Fruit fly (Drosophila melanogaster) whole organism, prepupa: ENCODE data around the gene Ugt36A1.

Source experiments
- Blimp-1 ChIP-seq: fragments of 200-800 bp; sonication (Bioruptor generic); optimal IDR thresholded peaks from 3 replicates; lab custom pipeline; 2017; ENCODE audit warnings: missing biosample characterization, missing genetic modification characterization, mild to moderate bottlenecking, moderate library complexity, missing genetic modification reagents
- CG4318 ChIP-seq: fragments of 200-800 bp; sonication (Bioruptor generic); optimal IDR thresholded peaks from 3 replicates; lab custom pipeline; 2017; ENCODE audit warnings: missing biosample characterization, mild to moderate bottlenecking, missing genetic modification characterization
- CG6854 ChIP-seq: fragments of 200-800 bp; sonication (Bioruptor generic); optimal IDR thresholded peaks from 2 replicates; lab custom pipeline; 2017; ENCODE audit warnings: missing biosample characterization, mild to moderate bottlenecking, missing genetic modification characterization
- CG8119 ChIP-seq: fragments of 200-800 bp; sonication (Bioruptor generic); IDR thresholded peaks from 3 replicates; pipeline ENCODE4 v1.3.6; 2022; ENCODE audit warnings: missing biosample characterization, missing genetic modification characterization
- Eip93F ChIP-seq: fragments of 200-800 bp; sonication (Bioruptor generic); optimal IDR thresholded peaks from 2 replicates; lab custom pipeline; 2016; ENCODE audit warnings: missing biosample characterization, mild to moderate bottlenecking, missing genetic modification characterization
- Gug ChIP-seq: fragments of 200-800 bp; sonication (Bioruptor generic); IDR thresholded peaks from 2 replicates; pipeline ENCODE4 v1.3.6; 2022; ENCODE audit warnings: missing biosample characterization, missing genetic modification characterization
- cyc ChIP-seq: fragments of 200-800 bp; sonication (Bioruptor generic); optimal IDR thresholded peaks from 3 replicates; lab custom pipeline; 2016; ENCODE audit warnings: missing biosample characterization, missing genetic modification characterization
- salr ChIP-seq, 2 experiments: fragments of 200-800 bp; sonication (Bioruptor generic); optimal IDR thresholded peaks; 3 replicates each; lab custom pipeline; 2016 to 2018; ENCODE audit warnings: missing biosample characterization in 2 of 2, missing genetic modification characterization in 2 of 2, mild to moderate bottlenecking in 1 of 2

DNA sequence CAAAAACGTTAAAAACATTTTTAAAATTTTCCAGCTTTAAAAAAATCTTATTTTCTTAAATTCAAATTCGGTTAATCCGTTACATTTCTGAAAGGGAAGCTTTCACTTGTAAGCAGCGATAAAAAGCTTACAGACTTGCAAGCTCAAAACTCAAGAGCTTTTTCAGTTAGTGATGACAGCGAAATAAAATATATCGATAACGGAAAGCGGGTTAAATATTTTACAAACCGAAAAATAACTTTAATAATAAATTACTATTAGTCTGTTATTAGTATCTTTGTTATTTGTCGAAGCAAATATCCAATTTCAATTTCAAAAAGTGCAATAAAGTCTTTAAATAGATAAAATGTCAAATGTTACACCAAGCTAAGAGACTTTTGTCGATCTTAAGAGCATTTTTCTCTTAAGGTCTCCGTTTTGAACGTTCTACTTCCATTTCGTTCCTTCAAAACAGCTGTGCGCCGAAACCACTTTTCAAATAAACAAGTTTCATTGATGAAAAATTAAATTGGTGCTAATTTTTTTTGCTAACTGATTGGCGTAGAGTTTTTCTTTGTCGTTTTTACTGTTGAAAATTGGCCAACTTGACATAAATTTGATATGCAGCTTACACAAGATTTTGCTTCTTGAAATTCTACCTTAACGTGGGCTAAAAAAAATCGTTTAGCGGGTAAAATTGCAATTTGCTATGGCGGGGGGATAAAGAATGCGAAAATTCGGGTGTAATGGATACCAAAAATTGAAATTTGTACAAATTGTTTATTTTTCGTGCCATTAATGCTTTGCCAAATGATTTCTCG, 29.5 kb downstream of the Ugt36A1 start:
- TF ChIP-seq CG4318 (GFP tag; lab: Kevin White, UChicago): no peak
- no peak for TF ChIP-seq CG6854 (GFP tag; lab: Kevin White, UChicago)
- no peak for TF ChIP-seq Gug (GFP tag; lab: Robert Waterston, UW)
- no peak for TF ChIP-seq Blimp-1 (GFP tag; lab: Kevin White, UChicago)
- TF ChIP-seq salr (GFP tag; optimal IDR thresholded peaks at IDR 0.05; lab: Kevin White, UChicago): no peak
- no peak for TF ChIP-seq cyc (GFP tag; lab: Kevin White, UChicago)
- TF ChIP-seq CG8119 (GFP tag; lab: Robert Waterston, UW): no peak
- TF ChIP-seq Eip93F (GFP tag; lab: Kevin White, UChicago): no peak
